Worm (Caenorhabditis elegans): ENCODE measurements around the gene R02F2.7.

ce11 chrIII:5501358-5502287, 18.1 kb upstream of the R02F2.7 start, which contains the start of gene R02F2.1:
- TF ChIP-seq nhr-23 (tag; optimal IDR thresholded peaks at IDR 0.05) (no peak), elt-2 (tag; optimal IDR thresholded peaks at IDR 0.05) (peak; percentile 20), nhr-11 (tag; optimal IDR thresholded peaks at IDR 0.05) (no peak), ZK546.5 (tag; optimal IDR thresholded peaks at IDR 0.05) (no peak), nhr-76 (tag; optimal IDR thresholded peaks at IDR 0.05) (no peak), elt-3 (tag; optimal IDR thresholded peaks at IDR 0.05) (no peak), snpc-4 (tag; optimal IDR thresholded peaks at IDR 0.05) (no peak), aly-2 (tag; optimal IDR thresholded peaks at IDR 0.05) (no peak), elt-1 (tag; optimal IDR thresholded peaks at IDR 0.05) (peak; percentile 3), unc-62 (GFP tag; optimal IDR thresholded peaks at IDR 0.05) (no peak), nhr-237 (tag; optimal IDR thresholded peaks at IDR 0.05) (no peak)
